Worm (Caenorhabditis elegans) whole organism, young adult: ENCODE measurements around the gene nspc-1.

Source experiments
- B0261.1 ChIP-seq: sonication (generic microtip); optimal IDR thresholded peaks from 2 replicates; lab custom pipeline; 2016; ENCODE audit warnings: mild to moderate bottlenecking, missing genetic modification characterization, moderate library complexity, missing compliant biosample characterization
- F10E7.11 ChIP-seq: sonication (generic microtip); optimal IDR thresholded peaks from 2 replicates; lab custom pipeline; 2017; ENCODE audit warnings: mild to moderate bottlenecking, missing genetic modification characterization, moderate library complexity, missing compliant biosample characterization
- F22D6.2 ChIP-seq: sonication (generic microtip); optimal IDR thresholded peaks from 2 replicates; lab custom pipeline; 2016; ENCODE audit warnings: mild to moderate bottlenecking, missing genetic modification characterization, missing compliant biosample characterization
- F23B12.7 ChIP-seq: sonication (generic microtip); optimal IDR thresholded peaks from 2 replicates; lab custom pipeline; 2017; ENCODE audit warnings: missing genetic modification characterization, mild to moderate bottlenecking, missing compliant biosample characterization, antibody characterized with exemption, moderate library complexity; ENCODE audit not compliant: insufficient read depth
- F39B2.1 ChIP-seq: fragments of 200-800 bp; sonication (Bioruptor generic); IDR thresholded peaks from 2 replicates; pipeline ENCODE4 v1.3.6; 2022; ENCODE audit warnings: missing genetic modification reagents, missing genetic modification characterization, missing compliant biosample characterization
- F57A8.1 ChIP-seq: fragments of 200-800 bp; sonication (Bioruptor generic); optimal IDR thresholded peaks from 2 replicates; lab custom pipeline; 2018; ENCODE audit warnings: mild to moderate bottlenecking, missing genetic modification characterization, moderate library complexity, missing compliant biosample characterization
- T07F8.4 ChIP-seq: sonication (generic microtip); optimal IDR thresholded peaks from 2 replicates; lab custom pipeline; 2016; ENCODE audit warnings: mild to moderate bottlenecking, missing genetic modification characterization, moderate library complexity, missing compliant biosample characterization
- Y53F4B.3 ChIP-seq: fragments of 200-800 bp; sonication (Bioruptor generic); IDR thresholded peaks from 2 replicates; pipeline ENCODE4 v1.3.6; 2022; ENCODE audit warnings: missing genetic modification reagents, missing genetic modification characterization, missing compliant biosample characterization
- ama-1 ChIP-seq, 3 experiments: fragments of 150-350 bp in 1 of 3; sonication (generic microtip) in 2 of 3; optimal IDR thresholded peaks; 2 replicates each; lab custom pipeline; 2014 to 2018; ENCODE audit warnings: missing biosample characterization in 2 of 3, missing genetic modification characterization in 2 of 3, missing genetic modification reagents in 2 of 3
- aptf-3 ChIP-seq: fragments of 200-800 bp; sonication (Bioruptor generic); IDR thresholded peaks from 2 replicates; pipeline ENCODE4 v1.3.6; 2022; ENCODE audit warnings: missing genetic modification characterization, missing compliant biosample characterization
- atf-7 ChIP-seq: sonication (generic microtip); optimal IDR thresholded peaks from 2 replicates; lab custom pipeline; 2017; ENCODE audit warnings: mild to moderate bottlenecking, missing genetic modification characterization, missing compliant biosample characterization
- attf-3 ChIP-seq: fragments of 200-800 bp; sonication (Bioruptor generic); conservative IDR thresholded peaks from 2 replicates; pipeline ENCODE4 v1.3.6; 2022; ENCODE audit warnings: missing genetic modification reagents, missing genetic modification characterization, missing compliant biosample characterization
- ceh-100 ChIP-seq: fragments of 200-800 bp; sonication (Bioruptor generic); IDR thresholded peaks from 2 replicates; pipeline ENCODE4 v1.3.6; 2022; ENCODE audit warnings: missing genetic modification reagents, missing genetic modification characterization, missing compliant biosample characterization
- ceh-27 ChIP-seq: fragments of 200-800 bp; sonication (Bioruptor generic); optimal IDR thresholded peaks from 2 replicates; lab custom pipeline; 2018; ENCODE audit warnings: mild to moderate bottlenecking, missing genetic modification characterization, moderate library complexity, missing compliant biosample characterization
- chd-7 ChIP-seq: sonication (generic microtip); optimal IDR thresholded peaks from 2 replicates; lab custom pipeline; 2016; ENCODE audit warnings: mild to moderate bottlenecking, missing genetic modification characterization, moderate library complexity, missing compliant biosample characterization
- dox-1 ChIP-seq: fragments of 200-800 bp; sonication (Bioruptor generic); IDR thresholded peaks from 2 replicates; pipeline ENCODE4 v1.3.6; 2022; ENCODE audit warnings: missing genetic modification reagents, missing genetic modification characterization, missing compliant biosample characterization
- dpff-1 ChIP-seq: sonication (generic microtip); optimal IDR thresholded peaks from 2 replicates; lab custom pipeline; 2017; ENCODE audit warnings: mild to moderate bottlenecking, missing genetic modification characterization, missing compliant biosample characterization
- ets-4 ChIP-seq: fragments of 200-800 bp; sonication (Bioruptor generic); optimal IDR thresholded peaks from 2 replicates; lab custom pipeline; 2018; ENCODE audit warnings: mild to moderate bottlenecking, missing genetic modification characterization, missing compliant biosample characterization
- gei-17 ChIP-seq: fragments of 200-800 bp; sonication (Bioruptor generic); optimal IDR thresholded peaks from 2 replicates; lab custom pipeline; 2018; ENCODE audit warnings: mild to moderate bottlenecking, missing genetic modification characterization, missing compliant biosample characterization
- hrde-1 ChIP-seq: sonication (generic microtip); optimal IDR thresholded peaks from 2 replicates; lab custom pipeline; 2016; ENCODE audit warnings: missing genetic modification characterization, mild to moderate bottlenecking, missing compliant biosample characterization, moderate library complexity, missing genotype, missing genetic modification reagents, borderline replicate concordance
- lag-1 ChIP-seq: fragments of 200-800 bp; sonication (Bioruptor generic); IDR thresholded peaks from 2 replicates; pipeline ENCODE4 v1.3.6; 2022; ENCODE audit warnings: missing genetic modification reagents, missing genetic modification characterization, missing compliant biosample characterization
- let-607 ChIP-seq, 2 experiments: fragments of 200-800 bp in 1 of 2; sonication (Bioruptor generic) in 1 of 2; sonication (generic microtip) in 1 of 2; optimal IDR thresholded peaks; 2 replicates each; lab custom pipeline; 2016 to 2018; ENCODE audit warnings: mild to moderate bottlenecking in 2 of 2, missing compliant biosample characterization in 2 of 2, missing genetic modification characterization in 2 of 2, moderate library complexity in 2 of 2, missing genotype in 1 of 2
- lin-35 ChIP-seq, 3 experiments: fragments of 150-350 bp in 2 of 3; sonication (generic microtip) in 1 of 3; optimal IDR thresholded peaks; 2 replicates each; lab custom pipeline; 2014 to 2018; ENCODE audit warnings: missing biosample characterization in 3 of 3, missing genetic modification characterization in 3 of 3, missing genetic modification reagents in 3 of 3
- lin-40 ChIP-seq: sonication (generic microtip); optimal IDR thresholded peaks from 2 replicates; lab custom pipeline; 2016; ENCODE audit warnings: missing genetic modification characterization, mild to moderate bottlenecking, missing compliant biosample characterization, missing genotype, missing genetic modification reagents
- lsl-1 ChIP-seq: fragments of 200-800 bp; sonication (Bioruptor generic); optimal IDR thresholded peaks from 2 replicates; lab custom pipeline; 2018; ENCODE audit warnings: mild to moderate bottlenecking, missing genetic modification characterization, moderate library complexity, missing compliant biosample characterization
- lsy-27 ChIP-seq: sonication (generic microtip); optimal IDR thresholded peaks from 2 replicates; lab custom pipeline; 2017; ENCODE audit warnings: missing genetic modification characterization, mild to moderate bottlenecking, missing compliant biosample characterization, antibody characterized with exemption, missing genotype, borderline replicate concordance; ENCODE audit not compliant: insufficient read depth
- madf-10 ChIP-seq: sonication (generic microtip); optimal IDR thresholded peaks from 2 replicates; lab custom pipeline; 2016; ENCODE audit warnings: mild to moderate bottlenecking, missing genetic modification characterization, missing compliant biosample characterization
- madf-6 ChIP-seq: fragments of 200-800 bp; sonication (Bioruptor generic); IDR thresholded peaks from 2 replicates; pipeline ENCODE4 v1.3.6; 2022; ENCODE audit warnings: missing genetic modification reagents, missing genetic modification characterization, missing compliant biosample characterization
- mxl-1 ChIP-seq: sonication (generic microtip); optimal IDR thresholded peaks from 2 replicates; lab custom pipeline; 2016; ENCODE audit warnings: missing genetic modification characterization, missing compliant biosample characterization
- nhr-120 ChIP-seq: fragments of 200-800 bp; sonication (Bioruptor generic); IDR thresholded peaks from 2 replicates; pipeline ENCODE4 v1.3.6; 2022; ENCODE audit warnings: missing genetic modification characterization, missing compliant biosample characterization
- nhr-27 ChIP-seq: fragments of 200-800 bp; sonication (Bioruptor generic); optimal IDR thresholded peaks from 2 replicates; lab custom pipeline; 2018; ENCODE audit warnings: mild to moderate bottlenecking, missing genetic modification characterization, moderate library complexity, missing compliant biosample characterization
- nhr-80 ChIP-seq: sonication (generic microtip); optimal IDR thresholded peaks from 2 replicates; lab custom pipeline; 2016; ENCODE audit warnings: missing genetic modification characterization, missing compliant biosample characterization
- snpc-3.4 ChIP-seq: sonication (generic microtip); optimal IDR thresholded peaks from 2 replicates; lab custom pipeline; 2017; ENCODE audit warnings: missing genetic modification characterization, mild to moderate bottlenecking, missing compliant biosample characterization, antibody characterized with exemption, moderate library complexity, missing genotype, missing genetic modification reagents
- somi-1 ChIP-seq: fragments of 200-800 bp; sonication (Bioruptor generic); optimal IDR thresholded peaks from 2 replicates; lab custom pipeline; 2018; ENCODE audit warnings: mild to moderate bottlenecking, missing genetic modification characterization, missing compliant biosample characterization
- tbp1 ChIP-seq: fragments of 200-800 bp; sonication (Bioruptor generic); optimal IDR thresholded peaks from 2 replicates; lab custom pipeline; 2018; ENCODE audit warnings: mild to moderate bottlenecking, missing genetic modification characterization, missing compliant biosample characterization
- tbx-9 ChIP-seq: sonication (generic microtip); optimal IDR thresholded peaks from 2 replicates; lab custom pipeline; 2016; ENCODE audit warnings: borderline replicate concordance, missing genetic modification characterization, inconsistent platforms, missing compliant biosample characterization
- unc-62 ChIP-seq: fragments of 150-350 bp; optimal IDR thresholded peaks from 2 replicates; lab custom pipeline; 2014; ENCODE audit warnings: missing biosample characterization, missing genetic modification reagents, missing genetic modification characterization
- zfh-2 ChIP-seq: fragments of 200-800 bp; sonication (Bioruptor generic); conservative IDR thresholded peaks from 2 replicates; pipeline ENCODE4 v1.3.6; 2022; ENCODE audit warnings: missing genetic modification reagents, missing genetic modification characterization, missing compliant biosample characterization
- ztf-22 ChIP-seq: fragments of 200-800 bp; sonication (Bioruptor generic); optimal IDR thresholded peaks from 2 replicates; lab custom pipeline; 2018; ENCODE audit warnings: mild to moderate bottlenecking, missing genetic modification characterization, moderate library complexity, missing compliant biosample characterization
- ztf-28 ChIP-seq: fragments of 200-800 bp; sonication (Bioruptor generic); IDR thresholded peaks from 2 replicates; pipeline ENCODE4 v1.3.6; 2022; ENCODE audit warnings: missing genetic modification reagents, missing genetic modification characterization, missing compliant biosample characterization

nspc-1 gene

DNA sequence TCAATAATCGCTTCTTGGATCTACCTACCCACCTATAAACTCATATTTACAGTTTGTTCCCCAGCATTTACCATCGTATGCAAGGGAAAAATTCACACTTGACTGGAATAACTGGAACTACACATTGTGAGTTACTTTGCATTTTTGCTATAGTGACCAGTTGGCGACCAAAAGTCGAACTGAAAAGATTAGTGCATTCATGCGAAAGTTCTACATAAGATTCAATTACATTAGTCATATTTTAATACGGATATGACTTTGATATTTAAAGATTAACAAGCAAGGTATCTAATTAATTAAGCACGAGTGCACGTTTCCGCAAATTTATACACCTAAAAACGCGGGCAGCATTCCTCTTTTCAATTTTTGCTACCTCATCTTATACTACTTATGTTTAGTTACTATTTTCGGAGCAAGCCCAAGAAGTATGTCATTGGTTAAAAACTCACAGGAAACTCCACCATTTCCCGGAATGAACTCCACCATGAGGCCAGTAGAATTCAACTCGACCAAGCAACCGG, 36.2 kb upstream of the nspc-1 start, which contains the start of gene jmjd-3.1:
Gene jmjd-3.1, plus strand, starts transcription at position 51 of the 521 bp plus-strand sequence.
- TF ChIP-seq attf-3 (GFP tag; lab: Robert Waterston, UW) (no peak), F57A8.1 (GFP tag; lab: Kevin White, UChicago) (no peak), nhr-120 (GFP tag; lab: Robert Waterston, UW) (no peak), ztf-22 (GFP tag; lab: Kevin White, UChicago) (no peak), ama-1 (optimal IDR thresholded peaks at IDR 0.05; lab: Kevin White, UChicago) (no peak), ama-1 (GFP tag; optimal IDR thresholded peaks at IDR 0.05; lab: Kevin White, UChicago) (no peak), aptf-3 (GFP tag; lab: Robert Waterston, UW) (no peak), nhr-27 (tag; lab: Kevin White, UChicago) (no peak), somi-1 (no peak), ztf-28 (GFP tag; lab: Robert Waterston, UW) (no peak), mxl-1 (no peak), madf-6 (no peak), F39B2.1 (GFP tag; lab: Robert Waterston, UW) (no peak), tbx-9 (tag; lab: Kevin White, UChicago) (no peak), unc-62 (GFP tag; lab: Kevin White, UChicago) (no peak), lin-35 (GFP tag; optimal IDR thresholded peaks at IDR 0.05; lab: Kevin White, UChicago) (no peak)
- TF ChIP-seq, all 124 proteins: peak for 0

DNA sequence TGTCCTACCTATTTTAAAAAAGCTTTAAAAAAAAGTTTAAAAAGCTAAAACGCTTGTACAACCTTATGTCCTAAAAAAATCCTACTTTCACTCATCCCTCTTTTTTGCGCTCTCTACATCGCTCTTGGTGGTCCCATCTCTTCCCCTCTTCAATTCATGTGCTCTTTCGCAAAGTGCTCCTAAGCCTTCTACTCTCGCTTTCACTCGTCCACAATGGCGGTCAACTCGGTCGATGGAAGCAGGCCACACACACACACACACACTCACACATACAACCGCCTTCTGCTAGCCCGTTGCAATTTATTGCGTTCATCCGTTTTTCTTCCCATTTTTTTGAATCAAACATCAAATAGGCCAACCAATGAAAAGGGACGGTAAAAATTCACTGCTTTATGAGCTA, 34.3 kb upstream of the nspc-1 start:
- TF ChIP-seq lin-40 (tag; lab: Kevin White, UChicago) (no peak), tbp1 (GFP tag; lab: Kevin White, UChicago) (no peak), F39B2.1 (GFP tag; lab: Robert Waterston, UW) (no peak), F23B12.7 (no peak), B0261.1 (tag; lab: Kevin White, UChicago) (no peak), zfh-2 (GFP tag; lab: Robert Waterston, UW) (0 out of 2 replicates have a peak, but pooled peaks have one; percentile 15), F22D6.2 (tag; lab: Kevin White, UChicago) (no peak), lsl-1 (no peak), somi-1 (no peak), gei-17 (GFP tag; lab: Kevin White, UChicago) (no peak), snpc-3.4 (tag; lab: Kevin White, UChicago) (no peak), hrde-1 (tag; lab: Kevin White, UChicago) (no peak), ama-1 (optimal IDR thresholded peaks at IDR 0.05; lab: Kevin White, UChicago) (no peak), ama-1 (GFP tag; optimal IDR thresholded peaks at IDR 0.05; lab: Kevin White, UChicago) (no peak), Y53F4B.3 (no peak), dpff-1 (tag; lab: Kevin White, UChicago) (no peak), lsy-27 (tag; lab: Kevin White, UChicago) (no peak), ceh-27 (GFP tag; lab: Kevin White, UChicago) (peak; percentile 26)

DNA sequence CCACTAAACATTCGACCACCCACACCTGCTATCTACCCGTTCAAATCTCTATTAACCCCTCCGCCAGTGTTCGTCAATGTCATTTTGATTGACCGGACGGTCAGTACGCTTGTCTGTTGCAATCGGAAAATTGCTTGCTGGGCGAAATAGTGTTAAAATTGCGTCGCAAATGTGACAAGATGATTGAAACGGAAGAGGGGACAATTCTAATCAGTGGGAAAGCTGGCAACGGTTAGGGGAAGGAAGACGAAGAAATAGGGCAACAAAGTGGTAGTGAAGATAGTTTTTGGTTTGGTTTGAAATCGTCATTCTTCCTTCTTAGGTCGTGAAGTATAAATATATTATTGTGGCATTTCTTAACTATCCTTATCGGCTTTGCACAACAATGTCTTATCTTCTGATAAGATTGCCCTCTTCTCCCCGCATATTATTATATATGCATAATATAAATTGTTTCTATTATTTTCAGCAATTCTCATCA, 33.6 kb upstream of the nspc-1 start:
- TF ChIP-seq somi-1 (no peak), nhr-80 (peak; percentile 90), ets-4 (GFP tag; lab: Kevin White, UChicago) (peak; percentile 78), lag-1 (no peak), atf-7 (tag; lab: Kevin White, UChicago) (peak; percentile 4), ceh-100 (GFP tag; lab: Robert Waterston, UW) (no peak), T07F8.4 (tag; lab: Kevin White, UChicago) (no peak), F10E7.11 (tag; lab: Kevin White, UChicago) (no peak), dox-1 (peak; percentile 73), madf-10 (tag; lab: Kevin White, UChicago) (no peak), let-607 (tag; optimal IDR thresholded peaks at IDR 0.05; lab: Kevin White, UChicago) (peak in 1 of 2 experiments; percentile 23), chd-7 (tag; lab: Kevin White, UChicago) (no peak), lin-35 (GFP tag; optimal IDR thresholded peaks at IDR 0.05; lab: Kevin White, UChicago) (no peak)
- TF ChIP-seq, all 124 proteins: peak for 5
